Fruit fly (Drosophila melanogaster): ENCODE measurements around the gene CG18547.
A peak's percentile ranks its signal among the peaks of the same experiment; 100 is the strongest.

DNA sequence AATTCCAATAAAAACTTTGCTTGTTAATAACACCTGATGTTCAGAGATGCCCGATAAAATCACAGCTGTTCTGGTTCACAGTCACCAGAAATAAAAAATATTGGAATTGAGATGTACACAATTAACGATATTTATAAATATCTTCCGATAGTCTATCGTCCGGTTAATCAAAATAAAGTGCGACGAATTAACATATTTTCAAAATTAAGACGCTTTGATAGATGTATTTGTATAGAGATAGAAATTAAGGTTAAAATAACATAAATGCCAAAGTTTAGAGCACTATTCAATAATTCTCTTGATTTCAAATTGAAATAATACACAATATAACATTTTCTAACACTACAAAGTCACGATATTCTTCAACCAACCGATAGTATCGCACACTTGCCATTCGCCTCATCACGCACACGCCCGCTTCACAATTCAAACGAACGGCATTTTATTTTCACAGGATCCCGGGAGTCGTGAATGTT is 17.4 kb downstream of the CG18547 start, which contains the start of the genes CG3281 and aurA:
- no peak for TF ChIP-seq h (optimal IDR thresholded peaks at IDR 0.05)
- no peak for TF ChIP-seq psq (optimal IDR thresholded peaks at IDR 0.05)
- TF ChIP-seq Myc (optimal IDR thresholded peaks at IDR 0.05), result no peak
- peak; percentile 94 for TF ChIP-seq Sin3A (optimal IDR thresholded peaks at IDR 0.05)
- TF ChIP-seq insv (optimal IDR thresholded peaks at IDR 0.05), result no peak
